Worm (Caenorhabditis elegans) whole organism, young adult: Measurements from ENCODE around the gene tatn-1.

Experiments
- F57A8.1 ChIP-seq: fragments of 200-800 bp; sonication (Bioruptor generic); optimal IDR thresholded peaks from 2 replicates; lab custom pipeline; 2018; ENCODE audit warnings: mild to moderate bottlenecking, missing genetic modification characterization, moderate library complexity, missing compliant biosample characterization
- ZK185.1 ChIP-seq: sonication (generic microtip); optimal IDR thresholded peaks from 2 replicates; lab custom pipeline; 2016; ENCODE audit warnings: mild to moderate bottlenecking, missing genetic modification characterization, missing compliant biosample characterization; ENCODE audit not compliant: poor library complexity, severe bottlenecking
- bed-2 ChIP-seq: fragments of 200-800 bp; sonication (Bioruptor generic); IDR thresholded peaks from 2 replicates; pipeline ENCODE4 v1.3.6; 2022; ENCODE audit warnings: missing genetic modification reagents, missing genetic modification characterization, missing compliant biosample characterization
- ceh-91 ChIP-seq: fragments of 200-800 bp; sonication (Bioruptor generic); IDR thresholded peaks from 2 replicates; pipeline ENCODE4 v1.3.6; 2022; ENCODE audit warnings: missing genetic modification reagents, missing genetic modification characterization, missing compliant biosample characterization
- efl-1 ChIP-seq: fragments of 150-350 bp; optimal IDR thresholded peaks from 2 replicates; lab custom pipeline; 2014; ENCODE audit warnings: missing biosample characterization, missing genetic modification reagents, missing genetic modification characterization
- hsf-1 ChIP-seq: fragments of 200-800 bp; sonication (Bioruptor generic); IDR thresholded peaks from 2 replicates; pipeline ENCODE4 v1.3.6; 2022; ENCODE audit warnings: missing genetic modification reagents, missing genetic modification characterization, missing compliant biosample characterization
- lag-1 ChIP-seq: fragments of 200-800 bp; sonication (Bioruptor generic); IDR thresholded peaks from 2 replicates; pipeline ENCODE4 v1.3.6; 2022; ENCODE audit warnings: missing genetic modification reagents, missing genetic modification characterization, missing compliant biosample characterization
- nfya-1 ChIP-seq: sonication (generic microtip); optimal IDR thresholded peaks from 2 replicates; lab custom pipeline; 2017; ENCODE audit warnings: antibody characterized with exemption, missing compliant biosample characterization, missing genetic modification characterization, borderline replicate concordance; ENCODE audit not compliant: insufficient read depth
- pha-4 ChIP-seq: fragments of 150-350 bp; sonication (generic microtip); optimal IDR thresholded peaks from 2 replicates; lab custom pipeline; 2014; ENCODE audit warnings: missing biosample characterization, missing genetic modification reagents, missing genetic modification characterization

DNA sequence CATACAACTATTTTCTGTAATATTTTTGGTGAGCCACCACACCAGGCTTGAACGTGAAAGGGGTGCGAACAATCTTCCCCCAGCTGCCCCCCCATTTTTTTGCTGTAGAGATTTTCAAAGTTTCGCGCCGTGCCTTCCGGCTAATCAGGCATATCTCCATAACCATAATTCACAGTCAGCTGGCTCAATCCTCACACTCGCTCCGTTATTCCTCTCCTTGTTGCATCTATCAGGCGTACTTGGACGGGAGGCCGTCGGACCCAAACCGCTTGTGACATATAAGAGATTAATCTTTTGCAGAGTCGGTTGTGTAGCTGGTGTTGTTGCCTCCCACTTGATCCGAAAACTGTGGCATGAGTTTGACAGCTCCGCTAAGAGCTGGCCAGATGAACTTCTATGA is 17.6 kb upstream of the tatn-1 start, which contains the start of gene unc-3:
- TF ChIP-seq ZK185.1 (no peak), pha-4 (tag; lab: Kevin White, UChicago) (no peak), bed-2 (GFP tag; lab: Robert Waterston, UW) (no peak), ceh-91 (no peak), hsf-1 (GFP tag; lab: Robert Waterston, UW) (no peak), efl-1 (GFP tag; lab: Kevin White, UChicago) (no peak), lag-1 (GFP tag; lab: Robert Waterston, UW) (no peak), F57A8.1 (GFP tag; lab: Kevin White, UChicago) (no peak), nfya-1 (tag; lab: Kevin White, UChicago) (no peak)
